Worm (Caenorhabditis elegans): ENCODE results near the gene spcs-3.

spcs-3 gene

ce11 chrIII:8063659-8064058, 18.8 kb downstream of the spcs-3 start:
- TF ChIP-seq ham-2 (GFP tag; optimal IDR thresholded peaks at IDR 0.05) (peak; percentile 69), nhr-76 (tag; optimal IDR thresholded peaks at IDR 0.05) (no peak), blmp-1 (tag; optimal IDR thresholded peaks at IDR 0.05) (no peak), unc-120 (tag; optimal IDR thresholded peaks at IDR 0.05; ENCODE audit: poor library complexity, severe bottlenecking) (no peak), lsy-2 (tag; optimal IDR thresholded peaks at IDR 0.05) (peak; percentile 5)

- TF ChIP-seq M03D4.4 (tag; optimal IDR thresholded peaks at IDR 0.05) (no peak), unc-120 (tag; optimal IDR thresholded peaks at IDR 0.05; ENCODE audit: poor library complexity, severe bottlenecking) (no peak), lsy-2 (tag; optimal IDR thresholded peaks at IDR 0.05) (peak; percentile 66)
Observed at ce11 chrIII:8065101-8065500, 20.3 kb downstream of the spcs-3 start.

DNA sequence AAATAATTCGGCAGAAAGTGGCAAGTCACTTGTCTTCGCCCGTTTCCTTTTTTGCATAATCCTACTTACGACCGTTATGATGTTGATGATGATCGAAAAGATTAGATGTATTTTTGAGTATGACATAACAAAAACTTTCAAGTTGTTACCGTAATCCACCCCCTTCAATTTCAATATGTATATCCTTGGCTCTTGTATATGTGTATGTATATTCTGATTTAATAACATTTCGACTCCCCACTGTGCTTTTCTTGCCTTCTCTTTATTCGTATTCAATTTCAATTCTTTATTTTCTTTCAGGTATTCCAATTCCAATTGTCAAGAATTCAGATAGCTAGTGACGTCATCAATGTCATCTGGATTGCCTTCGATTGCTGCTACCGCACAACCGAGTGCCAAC, 22.2 kb downstream of the spcs-3 start, which contains the start of gene pros-1:
pros-1 (plus strand) TSS at position 301 of the 400 bp plus-strand sequence.
- no peak for TF ChIP-seq ceh-43 (GFP tag; optimal IDR thresholded peaks at IDR 0.05)
- no peak for TF ChIP-seq ztf-11 (tag; optimal IDR thresholded peaks at IDR 0.05)
- no peak for TF ChIP-seq nhr-237 (tag; optimal IDR thresholded peaks at IDR 0.05)
- TF ChIP-seq drap-1 (GFP tag; optimal IDR thresholded peaks at IDR 0.05) = no peak
- TF ChIP-seq mab-5 (tag; optimal IDR thresholded peaks at IDR 0.05) = no peak
- TF ChIP-seq ceh-83 (GFP tag; optimal IDR thresholded peaks at IDR 0.05) = no peak
- no peak for TF ChIP-seq flh-1 (GFP tag; optimal IDR thresholded peaks at IDR 0.05)
- no peak for TF ChIP-seq hlh-1 (tag; optimal IDR thresholded peaks at IDR 0.05)

DNA sequence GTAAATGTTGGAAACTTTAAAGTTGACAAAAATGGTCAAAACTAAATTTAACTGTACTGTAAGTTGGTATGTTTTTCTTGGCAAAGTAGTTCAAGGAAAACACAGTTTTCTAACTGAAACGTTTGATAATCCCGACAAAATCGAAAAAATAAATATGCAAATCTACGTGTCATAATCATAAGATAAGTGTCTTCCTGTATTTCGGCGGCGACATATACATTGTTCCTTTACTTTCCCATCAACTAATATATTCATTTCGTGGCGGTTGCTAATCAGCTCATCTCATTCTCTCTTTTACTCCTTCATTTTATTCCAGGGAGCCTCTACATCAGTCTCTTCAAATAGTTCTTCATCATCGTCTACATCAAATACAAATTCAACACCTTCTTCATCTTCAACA, 23.0 kb downstream of the spcs-3 start:
- no peak for TF ChIP-seq mls-2 (tag; optimal IDR thresholded peaks at IDR 0.05)
- TF ChIP-seq flh-1 (GFP tag; optimal IDR thresholded peaks at IDR 0.05) = no peak
- no peak for TF ChIP-seq elt-3 (tag; optimal IDR thresholded peaks at IDR 0.05)
- no peak for TF ChIP-seq mep-1 (tag; optimal IDR thresholded peaks at IDR 0.05)
- no peak for TF ChIP-seq nhr-76 (tag; optimal IDR thresholded peaks at IDR 0.05)
- no peak for TF ChIP-seq drap-1 (GFP tag; optimal IDR thresholded peaks at IDR 0.05)

- TF ChIP-seq ham-2 (GFP tag; optimal IDR thresholded peaks at IDR 0.05) = no peak
- no peak for TF ChIP-seq nhr-2 (tag; optimal IDR thresholded peaks at IDR 0.05)
- TF ChIP-seq M03D4.4 (tag; optimal IDR thresholded peaks at IDR 0.05) = peak; percentile 36
- no peak for TF ChIP-seq unc-39 (tag; optimal IDR thresholded peaks at IDR 0.05)
- TF ChIP-seq sptf-1 (tag; optimal IDR thresholded peaks at IDR 0.05) = peak; percentile 34
- peak; percentile 16 for TF ChIP-seq cnd-1 (tag; optimal IDR thresholded peaks at IDR 0.05)
- TF ChIP-seq mls-2 (tag; optimal IDR thresholded peaks at IDR 0.05) = peak; percentile 2
- TF ChIP-seq zip-8 (tag; optimal IDR thresholded peaks at IDR 0.05) = no peak
Observed at ce11 chrIII:8069206-8069605, 24.4 kb downstream of the spcs-3 start.

ce11 chrIII:8077180-8077579, 32.4 kb downstream of the spcs-3 start:
- TF ChIP-seq elt-1 (tag; optimal IDR thresholded peaks at IDR 0.05; ENCODE audit: borderline replicate concordance, insufficient read depth) = no peak
- no peak for TF ChIP-seq ceh-39 (tag; optimal IDR thresholded peaks at IDR 0.05)
- no peak for TF ChIP-seq sptf-1 (tag; optimal IDR thresholded peaks at IDR 0.05)

DNA sequence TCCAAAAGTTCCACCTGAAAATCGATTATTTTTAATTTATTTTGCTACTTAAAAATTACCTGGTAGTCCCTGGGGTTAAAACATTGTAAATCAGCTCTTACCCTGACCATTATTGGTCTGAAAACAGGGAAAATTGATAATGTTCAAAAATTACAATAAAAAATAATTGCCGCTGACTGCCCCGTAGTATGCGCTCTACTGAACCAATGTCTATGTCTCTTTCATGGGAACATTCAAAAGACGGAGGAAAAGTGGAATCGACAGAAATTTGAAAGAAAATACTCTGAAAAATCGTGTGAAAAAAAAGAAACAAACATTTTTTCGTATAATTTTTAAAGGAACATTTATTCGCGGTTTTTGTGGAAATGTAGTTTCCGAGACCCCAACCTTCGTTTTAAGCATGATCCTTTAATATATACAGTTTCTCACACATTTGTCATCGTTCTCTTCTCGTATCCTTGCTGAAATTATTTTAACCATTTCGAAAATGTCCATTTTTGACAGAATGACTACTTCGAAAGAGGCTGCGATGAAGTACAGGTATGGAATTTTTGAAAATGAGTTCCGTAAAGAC, 35.4 kb downstream of the spcs-3 start, which contains the start of the genes dcr-1 and apc-2:
dcr-1 (minus strand) TSS at position 117 of the 574 bp plus-strand sequence.
apc-2 (plus strand) TSS at position 465 of the 574 bp plus-strand sequence.
- no peak for TF ChIP-seq flh-1 (GFP tag; optimal IDR thresholded peaks at IDR 0.05)
- TF ChIP-seq snpc-4 (tag; optimal IDR thresholded peaks at IDR 0.05) = no peak
- no peak for TF ChIP-seq unc-39 (tag; optimal IDR thresholded peaks at IDR 0.05)
- no peak for TF ChIP-seq lin-32 (GFP tag; optimal IDR thresholded peaks at IDR 0.05)
- TF ChIP-seq ztf-11 (tag; optimal IDR thresholded peaks at IDR 0.05) = no peak
- TF ChIP-seq lin-13 (tag; optimal IDR thresholded peaks at IDR 0.05) = no peak
- TF ChIP-seq mab-5 (tag; optimal IDR thresholded peaks at IDR 0.05) = no peak
- TF ChIP-seq ceh-83 (GFP tag; optimal IDR thresholded peaks at IDR 0.05) = no peak
- TF ChIP-seq mls-2 (tag; optimal IDR thresholded peaks at IDR 0.05) = no peak
- no peak for TF ChIP-seq mep-1 (tag; optimal IDR thresholded peaks at IDR 0.05)

Measured in whole organism, mixed stage, embryonic.